Worm (Caenorhabditis elegans) whole organism, mixed stage, embryonic: Measurements from ENCODE around the gene lev-8.

Experiments
- blmp-1 ChIP-seq: fragments of 150-350 bp; optimal IDR thresholded peaks from 2 replicates; lab custom pipeline; 2014; ENCODE audit warnings: missing biosample characterization, missing genetic modification characterization
- ces-1 ChIP-seq: fragments of 150-350 bp; optimal IDR thresholded peaks from 2 replicates; lab custom pipeline; 2014; ENCODE audit warnings: missing biosample characterization, missing genetic modification reagents, missing genetic modification characterization
- lin-13 ChIP-seq: fragments of 150-350 bp; optimal IDR thresholded peaks from 2 replicates; lab custom pipeline; 2014; ENCODE audit warnings: missing biosample characterization, missing genetic modification characterization
- lin-32 ChIP-seq: fragments of 200-800 bp; sonication (Bioruptor generic); optimal IDR thresholded peaks from 2 replicates; lab custom pipeline; 2018; ENCODE audit warnings: mild to moderate bottlenecking, missing genetic modification characterization, missing compliant biosample characterization
- lsy-2 ChIP-seq: fragments of 150-350 bp; optimal IDR thresholded peaks from 2 replicates; lab custom pipeline; 2014; ENCODE audit warnings: missing biosample characterization, missing genetic modification characterization
- mab-5 ChIP-seq: fragments of 150-350 bp; optimal IDR thresholded peaks from 2 replicates; lab custom pipeline; 2014; ENCODE audit warnings: missing biosample characterization, missing genetic modification characterization
- nhr-237 ChIP-seq: fragments of 150-350 bp; optimal IDR thresholded peaks from 2 replicates; lab custom pipeline; 2014; ENCODE audit warnings: missing biosample characterization, missing genetic modification characterization
- nhr-76 ChIP-seq: sonication (generic microtip); optimal IDR thresholded peaks from 2 replicates; lab custom pipeline; 2017; ENCODE audit warnings: missing biosample characterization, missing genetic modification characterization
- pha-4 ChIP-seq: fragments of 150-350 bp; optimal IDR thresholded peaks from 2 replicates; lab custom pipeline; 2018; ENCODE audit warnings: missing biosample characterization, missing genetic modification reagents, missing genetic modification characterization
- unc-62 ChIP-seq: fragments of 150-350 bp; optimal IDR thresholded peaks from 2 replicates; lab custom pipeline; 2014; ENCODE audit warnings: missing biosample characterization, missing genetic modification reagents, missing genetic modification characterization
- ztf-11 ChIP-seq: fragments of 150-350 bp; optimal IDR thresholded peaks from 2 replicates; lab custom pipeline; 2014; ENCODE audit warnings: missing biosample characterization, missing genetic modification characterization

DNA sequence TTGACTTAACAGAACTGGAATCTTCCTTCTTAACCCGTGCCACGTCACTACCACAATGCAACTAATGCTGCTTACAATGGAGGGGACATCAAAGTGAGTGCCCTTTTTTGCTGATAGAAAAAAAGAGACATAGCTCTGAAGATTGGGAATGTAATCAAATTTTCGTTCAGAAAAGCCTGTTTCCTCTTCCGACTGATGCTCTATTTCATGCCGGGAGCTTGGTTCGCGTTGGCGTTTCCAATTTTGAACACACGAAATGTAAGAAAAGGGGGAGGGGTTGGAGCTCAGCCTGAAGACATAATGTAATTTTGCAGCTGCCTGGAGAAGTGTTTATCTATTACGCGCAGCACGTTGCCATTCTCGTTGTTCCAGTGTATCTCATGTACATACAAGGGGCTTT is 2.6 kb upstream of the lev-8 start:
- TF ChIP-seq ztf-11 (no peak), lin-13 (tag; lab: Kevin White, UChicago) (no peak), lin-32 (GFP tag; lab: Kevin White, UChicago) (no peak), mab-5 (tag; lab: Kevin White, UChicago) (no peak), nhr-76 (no peak), ces-1 (GFP tag; lab: Kevin White, UChicago) (peak; percentile 89), pha-4 (tag; lab: Kevin White, UChicago) (no peak), nhr-237 (no peak), unc-62 (GFP tag; lab: Kevin White, UChicago) (no peak), blmp-1 (tag; lab: Kevin White, UChicago) (no peak), lsy-2 (no peak)
